Worm (Caenorhabditis elegans): Measurements from ENCODE around the gene Y116F11A.3.

DNA sequence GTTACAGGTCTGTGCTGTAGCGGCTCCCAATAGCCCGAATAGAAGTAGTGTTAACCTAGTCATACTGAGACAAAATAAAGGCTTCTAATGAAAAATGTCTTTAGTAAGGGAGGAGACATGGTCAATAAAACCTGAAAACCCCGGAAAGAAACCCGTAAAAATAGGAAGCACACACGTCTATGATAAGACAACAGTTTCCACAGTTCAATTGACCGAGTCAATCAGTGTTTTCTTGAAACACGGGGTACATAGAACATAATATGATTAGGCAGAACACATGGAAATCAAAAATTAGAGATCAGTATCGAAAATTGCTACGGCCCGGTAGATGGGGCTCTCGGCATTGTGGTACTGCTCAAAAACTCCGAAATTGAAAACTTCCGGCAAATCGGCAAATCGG, 22.3 kb downstream of the Y116F11A.3 start, which contains the start of gene clec-49:
- no peak for TF ChIP-seq madf-5 (GFP tag; IDR thresholded peaks at IDR 0.05)
- no peak for TF ChIP-seq unc-39 (tag; optimal IDR thresholded peaks at IDR 0.05)
- no peak for TF ChIP-seq daf-19 (GFP tag; conservative IDR thresholded peaks at IDR 0.05)

Data from whole organism, L4 larva.